Fruit fly (Drosophila melanogaster) whole organism, embryonic: ENCODE measurements around the gene rasp.

Source experiments
- Bdp1 ChIP-seq: fragments of 200-800 bp; sonication (Bioruptor generic); optimal IDR thresholded peaks from 3 replicates; lab custom pipeline; 2016; ENCODE audit warnings: missing biosample characterization, missing genetic modification characterization
- CG11398 ChIP-seq: fragments of 200-800 bp; sonication (Bioruptor generic); optimal IDR thresholded peaks from 2 replicates; lab custom pipeline; 2016; ENCODE audit warnings: missing biosample characterization, missing genetic modification characterization
- CG13287 ChIP-seq: fragments of 200-800 bp; sonication (Bioruptor generic); IDR thresholded peaks from 2 replicates; pipeline ENCODE4 v1.3.6; 2022; ENCODE audit warnings: missing biosample characterization, missing genetic modification characterization; ENCODE audit not compliant: partially characterized antibody
- CG14014 ChIP-seq: fragments of 200-800 bp; sonication (Bioruptor generic); IDR thresholded peaks from 2 replicates; pipeline ENCODE4 v1.3.6; 2022; ENCODE audit warnings: missing biosample characterization, missing genetic modification characterization
- CG14860 ChIP-seq: fragments of 200-800 bp; sonication (Bioruptor generic); IDR thresholded peaks from 3 replicates; pipeline ENCODE4 v1.3.6; 2022; ENCODE audit warnings: missing biosample characterization, missing genetic modification characterization; ENCODE audit not compliant: partially characterized antibody
- CG15696 ChIP-seq: fragments of 200-800 bp; sonication (Bioruptor generic); optimal IDR thresholded peaks from 2 replicates; lab custom pipeline; 2019; ENCODE audit warnings: missing biosample characterization, mild to moderate bottlenecking, missing genetic modification characterization, moderate library complexity
- CG16813 ChIP-seq: fragments of 200-800 bp; sonication (Bioruptor generic); IDR thresholded peaks from 3 replicates; pipeline ENCODE4 v1.3.6; 2022; ENCODE audit warnings: missing biosample characterization, missing genetic modification characterization; ENCODE audit not compliant: partially characterized antibody
- CG16863 ChIP-seq: fragments of 200-800 bp; sonication (Bioruptor generic); optimal IDR thresholded peaks from 3 replicates; lab custom pipeline; 2016; ENCODE audit warnings: missing biosample characterization, missing genetic modification characterization
- CG17359 ChIP-seq: fragments of 200-800 bp; sonication (Bioruptor generic); optimal IDR thresholded peaks from 3 replicates; lab custom pipeline; 2018; ENCODE audit warnings: missing biosample characterization, mild to moderate bottlenecking, missing genetic modification characterization, moderate library complexity
- CG2875 ChIP-seq: fragments of 200-800 bp; sonication (Bioruptor generic); optimal IDR thresholded peaks from 2 replicates; lab custom pipeline; 2017; ENCODE audit warnings: missing biosample characterization, mild to moderate bottlenecking, missing genetic modification characterization, missing genetic modification reagents
- CG2889 ChIP-seq: fragments of 200-800 bp; sonication (Bioruptor generic); IDR thresholded peaks from 3 replicates; pipeline ENCODE4 v1.3.6; 2022; ENCODE audit warnings: missing biosample characterization, missing genetic modification characterization
- CG31441 ChIP-seq: fragments of 200-800 bp; sonication (Bioruptor generic); IDR thresholded peaks from 2 replicates; pipeline ENCODE4 v1.3.6; 2022; ENCODE audit warnings: missing biosample characterization, missing genetic modification characterization
- CG34376 ChIP-seq: fragments of 200-800 bp; sonication (Bioruptor generic); optimal IDR thresholded peaks from 2 replicates; lab custom pipeline; 2018; ENCODE audit warnings: missing biosample characterization, mild to moderate bottlenecking, missing genetic modification characterization
- CG4328 ChIP-seq: fragments of 200-800 bp; sonication (Bioruptor generic); optimal IDR thresholded peaks from 3 replicates; lab custom pipeline; 2017; ENCODE audit warnings: missing biosample characterization, missing genetic modification reagents, missing genetic modification characterization
- CG6654 ChIP-seq: fragments of 200-800 bp; sonication (Bioruptor generic); optimal IDR thresholded peaks from 2 replicates; lab custom pipeline; 2017; ENCODE audit warnings: missing biosample characterization, mild to moderate bottlenecking, missing genetic modification characterization
- CG6791 ChIP-seq: fragments of 200-800 bp; sonication (Bioruptor generic); IDR thresholded peaks from 3 replicates; pipeline ENCODE4 v1.3.6; 2022; ENCODE audit warnings: missing biosample characterization, missing genetic modification characterization; ENCODE audit not compliant: partially characterized antibody
- CG7963 ChIP-seq: fragments of 200-800 bp; sonication (Bioruptor generic); IDR thresholded peaks from 3 replicates; pipeline ENCODE4 v1.3.6; 2022; ENCODE audit warnings: missing biosample characterization, missing genetic modification characterization; ENCODE audit not compliant: partially characterized antibody
- CG8089 ChIP-seq: fragments of 200-800 bp; sonication (Bioruptor generic); optimal IDR thresholded peaks from 3 replicates; lab custom pipeline; 2016; ENCODE audit warnings: missing biosample characterization, missing genetic modification characterization
- CG8388 ChIP-seq: fragments of 200-800 bp; sonication (Bioruptor generic); optimal IDR thresholded peaks from 2 replicates; lab custom pipeline; 2019; ENCODE audit warnings: missing biosample characterization, mild to moderate bottlenecking, missing genetic modification characterization, moderate library complexity
- CHES-1-like ChIP-seq: fragments of 200-800 bp; sonication (Bioruptor generic); optimal IDR thresholded peaks from 2 replicates; lab custom pipeline; 2016; ENCODE audit warnings: missing biosample characterization, missing genetic modification characterization
- CrebB ChIP-seq: fragments of 200-800 bp; sonication (Bioruptor generic); optimal IDR thresholded peaks from 3 replicates; lab custom pipeline; 2018; ENCODE audit warnings: missing biosample characterization, mild to moderate bottlenecking, missing genetic modification characterization
- Dll ChIP-seq: fragments of 200-800 bp; sonication (Bioruptor generic); IDR thresholded peaks from 4 replicates; pipeline ENCODE4 v1.3.6; 2022; ENCODE audit warnings: missing biosample characterization, missing genetic modification characterization; ENCODE audit not compliant: partially characterized antibody
- Dref ChIP-seq: fragments of 200-800 bp; sonication (Bioruptor generic); IDR thresholded peaks from 2 replicates; pipeline ENCODE4 v1.3.6; 2022; ENCODE audit warnings: missing biosample characterization, missing genetic modification characterization
- Fer2 ChIP-seq: fragments of 200-800 bp; sonication (Bioruptor generic); optimal IDR thresholded peaks from 2 replicates; lab custom pipeline; 2018; ENCODE audit warnings: missing biosample characterization, mild to moderate bottlenecking, missing genetic modification characterization, moderate library complexity
- H2.0 ChIP-seq: fragments of 200-800 bp; sonication (Bioruptor generic); IDR thresholded peaks from 2 replicates; pipeline ENCODE4 v1.3.6; 2022; ENCODE audit warnings: missing biosample characterization, missing genetic modification characterization
- Opbp ChIP-seq: fragments of 200-800 bp; sonication (Bioruptor generic); IDR thresholded peaks from 3 replicates; pipeline ENCODE4 v1.3.6; 2022; ENCODE audit warnings: missing biosample characterization, missing genetic modification characterization; ENCODE audit not compliant: partially characterized antibody
- PHDP ChIP-seq: fragments of 200-800 bp; sonication (Bioruptor generic); optimal IDR thresholded peaks from 3 replicates; lab custom pipeline; 2018; ENCODE audit warnings: missing biosample characterization, mild to moderate bottlenecking, missing genetic modification characterization, moderate library complexity
- Ptx1 ChIP-seq: fragments of 200-800 bp; sonication (Bioruptor generic); IDR thresholded peaks from 2 replicates; pipeline ENCODE4 v1.3.6; 2022; ENCODE audit warnings: missing biosample characterization, missing genetic modification characterization
- Side ChIP-seq: fragments of 200-800 bp; sonication (Bioruptor generic); optimal IDR thresholded peaks from 2 replicates; lab custom pipeline; 2016; ENCODE audit warnings: missing biosample characterization, missing genetic modification characterization
- Tbp ChIP-seq: fragments of >200 bp; optimal IDR thresholded peaks from 2 replicates; lab custom pipeline; 2018; ENCODE audit warnings: missing biosample characterization, missing genetic modification characterization
- aop ChIP-seq: fragments of 200-800 bp; sonication (Bioruptor generic); IDR thresholded peaks from 2 replicates; pipeline ENCODE4 v1.3.6; 2022; ENCODE audit warnings: missing biosample characterization, missing genetic modification characterization
- chinmo ChIP-seq: fragments of 200-800 bp; sonication (Bioruptor generic); IDR thresholded peaks from 4 replicates; pipeline ENCODE4 v1.3.6; 2022; ENCODE audit warnings: missing biosample characterization, missing genetic modification characterization; ENCODE audit not compliant: partially characterized antibody
- ems ChIP-seq: fragments of 200-800 bp; sonication (Bioruptor generic); optimal IDR thresholded peaks from 3 replicates; lab custom pipeline; 2016; ENCODE audit warnings: missing biosample characterization, missing genetic modification characterization
- exex ChIP-seq: fragments of 200-800 bp; sonication (Bioruptor generic); optimal IDR thresholded peaks from 4 replicates; lab custom pipeline; 2018; ENCODE audit warnings: missing biosample characterization, mild to moderate bottlenecking, missing genetic modification characterization, moderate library complexity
- gfzf ChIP-seq: fragments of 200-800 bp; sonication (Bioruptor generic); optimal IDR thresholded peaks from 2 replicates; lab custom pipeline; 2016; ENCODE audit warnings: missing biosample characterization, mild to moderate bottlenecking, missing genetic modification characterization, moderate library complexity
- hkb ChIP-seq, 2 experiments: fragments of 200-800 bp in 1 of 2; fragments of >200 bp in 1 of 2; sonication (Bioruptor generic) in 1 of 2; IDR thresholded peaks in 1 of 2; optimal IDR thresholded peaks in 1 of 2; 2 replicates each; pipeline versions ENCODE4 v1.3.6 to Lab custom; 2017 to 2022; ENCODE audit warnings: missing biosample characterization in 1 of 2, missing genetic modification characterization in 1 of 2
- insv ChIP-seq, 2 experiments: fragments of 200-800 bp; sonication (Bioruptor generic); optimal IDR thresholded peaks; 3 replicates each; lab custom pipeline; 2016 to 2018; ENCODE audit warnings: missing biosample characterization in 2 of 2, missing genetic modification characterization in 2 of 2
- mirr ChIP-seq: fragments of 200-800 bp; sonication (Bioruptor generic); optimal IDR thresholded peaks from 3 replicates; lab custom pipeline; 2018; ENCODE audit warnings: missing biosample characterization, mild to moderate bottlenecking, missing genetic modification characterization
- nau ChIP-seq: fragments of 200-800 bp; sonication (Bioruptor generic); optimal IDR thresholded peaks from 3 replicates; lab custom pipeline; 2017; ENCODE audit warnings: missing biosample characterization, mild to moderate bottlenecking, missing genetic modification characterization, missing genetic modification reagents
- nerfin-1 ChIP-seq: fragments of 200-800 bp; sonication (Bioruptor generic); optimal IDR thresholded peaks from 3 replicates; lab custom pipeline; 2019; ENCODE audit warnings: missing biosample characterization, mild to moderate bottlenecking, missing genetic modification characterization, moderate library complexity
- nerfin-2 ChIP-seq: fragments of 200-800 bp; sonication (Bioruptor generic); IDR thresholded peaks from 2 replicates; pipeline ENCODE4 v1.3.6; 2022; ENCODE audit warnings: missing biosample characterization, missing genetic modification characterization; ENCODE audit not compliant: partially characterized antibody
- nmo ChIP-seq: fragments of 200-800 bp; sonication (Bioruptor generic); optimal IDR thresholded peaks from 2 replicates; lab custom pipeline; 2018; ENCODE audit warnings: missing biosample characterization, mild to moderate bottlenecking, missing genetic modification characterization, moderate library complexity
- run ChIP-seq: fragments of 200-800 bp; sonication (Bioruptor generic); optimal IDR thresholded peaks from 3 replicates; lab custom pipeline; 2018; ENCODE audit warnings: missing biosample characterization, mild to moderate bottlenecking, missing genetic modification characterization
- sob ChIP-seq: fragments of 200-800 bp; sonication (Bioruptor generic); IDR thresholded peaks from 2 replicates; pipeline ENCODE4 v1.3.6; 2022; ENCODE audit warnings: missing biosample characterization, missing genetic modification characterization
- tna ChIP-seq: fragments of 200-800 bp; sonication (Bioruptor generic); IDR thresholded peaks from 2 replicates; pipeline ENCODE4 v1.3.6; 2022; ENCODE audit warnings: missing biosample characterization, missing genetic modification characterization; ENCODE audit not compliant: partially characterized antibody

rasp gene

dm6 chr3L:3161968-3162367 lies at the start of gene rasp (continued):
- no peak for TF ChIP-seq CG17359 (tag; lab: Kevin White, UChicago)
- TF ChIP-seq CHES-1-like, result no peak
- no peak for TF ChIP-seq CG2875
- no peak for TF ChIP-seq hkb (optimal IDR thresholded peaks at IDR 0.05; lab: Kevin White, UChicago)
- no peak for TF ChIP-seq hkb (GFP tag; IDR thresholded peaks at IDR 0.05; lab: Robert Waterston, UW)
- TF ChIP-seq CG4328, result no peak
- TF ChIP-seq nerfin-1, result peak; percentile 34
- TF ChIP-seq CG13287 (GFP tag; lab: Robert Waterston, UW), result peak; percentile 49
- TF ChIP-seq CrebB (tag; lab: Kevin White, UChicago), result no peak
- no peak for TF ChIP-seq CG6654 (GFP tag; lab: Kevin White, UChicago)
- no peak for TF ChIP-seq exex (tag; lab: Kevin White, UChicago)
- no peak for TF ChIP-seq sob (GFP tag; lab: Robert Waterston, UW)
- TF ChIP-seq CG8388 (GFP tag; lab: Kevin White, UChicago), result no peak
- TF ChIP-seq gfzf (GFP tag; lab: Kevin White, UChicago), result no peak
- no peak for TF ChIP-seq run (tag; lab: Kevin White, UChicago)
- TF ChIP-seq Dref (GFP tag; lab: Robert Waterston, UW), result peak; percentile 56

DNA sequence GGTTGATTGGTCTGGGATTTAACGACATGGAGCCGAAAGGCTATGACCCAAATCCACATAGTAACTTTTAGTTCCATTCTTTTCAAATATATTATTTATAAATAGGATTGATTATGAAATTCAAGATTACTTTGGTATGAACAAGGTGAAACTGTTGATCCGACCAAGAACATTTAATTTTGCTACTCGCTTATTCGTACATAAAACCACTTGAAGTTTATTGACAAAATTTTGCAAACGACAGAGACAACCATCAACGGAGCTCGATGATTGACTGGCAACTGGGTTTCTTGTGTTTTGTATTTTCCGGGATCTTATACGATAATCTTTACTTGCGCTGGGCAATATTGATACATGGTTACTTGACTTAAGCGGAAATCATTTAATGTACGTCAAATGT lies 47.6 kb upstream of the rasp start, which contains the start of gene CG45067:
CG45067 (minus strand) TSS at position 101 of the 400 bp plus-strand sequence.
- TF ChIP-seq mirr (GFP tag; lab: Kevin White, UChicago), result no peak
- no peak for TF ChIP-seq CG34376 (GFP tag; lab: Kevin White, UChicago)
- TF ChIP-seq PHDP (tag; lab: Kevin White, UChicago), result no peak
- TF ChIP-seq aop, result no peak
- TF ChIP-seq Fer2 (tag; lab: Kevin White, UChicago), result no peak
- TF ChIP-seq Tbp (GFP tag; lab: Kevin White, UChicago), result no peak
- no peak for TF ChIP-seq CG11398 (GFP tag; lab: Kevin White, UChicago)
- TF ChIP-seq CG16863 (GFP tag; lab: Kevin White, UChicago), result no peak
- TF ChIP-seq H2.0 (GFP tag; lab: Robert Waterston, UW), result no peak
- TF ChIP-seq ems, result no peak
- no peak for TF ChIP-seq Ptx1 (GFP tag; lab: Robert Waterston, UW)
- no peak for TF ChIP-seq insv (GFP tag; optimal IDR thresholded peaks at IDR 0.05; lab: Kevin White, UChicago)
- no peak for TF ChIP-seq CG14860 (GFP tag; lab: Robert Waterston, UW)
- TF ChIP-seq CG14014, result no peak
- no peak for TF ChIP-seq nmo (GFP tag; lab: Kevin White, UChicago)

dm6 chr3L:3121769-3122432 lies 40.1 kb upstream of the rasp start:
- peak; percentile 32; the same call in 1 of the 2 replicates for TF ChIP-seq nerfin-2 (GFP tag; lab: Robert Waterston, UW)
- no peak for TF ChIP-seq Side
- no peak for TF ChIP-seq nau (GFP tag; lab: Kevin White, UChicago)
- TF ChIP-seq CG31441, result no peak
- peak; percentile 1 for TF ChIP-seq CG15696 (tag; lab: Kevin White, UChicago)
- TF ChIP-seq exex (tag; lab: Kevin White, UChicago), result peak; percentile 34
- no peak for TF ChIP-seq CG17359 (tag; lab: Kevin White, UChicago)
- TF ChIP-seq Dll (GFP tag; lab: Robert Waterston, UW), result 0 out of 4 replicates have a peak, but pooled peaks have one; percentile 32
- TF ChIP-seq CG2889, result no peak
- TF ChIP-seq CG8089 (GFP tag; lab: Kevin White, UChicago), result no peak
- TF ChIP-seq CG6791 (GFP tag; lab: Robert Waterston, UW), result peak; percentile 71
- no peak for TF ChIP-seq mirr (GFP tag; lab: Kevin White, UChicago)
- TF ChIP-seq Opbp (GFP tag; lab: Robert Waterston, UW), result peak; percentile 58; the same call in 2 of the 3 replicates
- peak; percentile 57; the same call in 1 of the 4 replicates for TF ChIP-seq chinmo (GFP tag; lab: Robert Waterston, UW)
- 0 out of 2 replicates have a peak, but pooled peaks have one; percentile 63 for TF ChIP-seq tna
- TF ChIP-seq CG7963 (GFP tag; lab: Robert Waterston, UW), result 0 out of 3 replicates have a peak, but pooled peaks have one; percentile 35
- peak; percentile 50; the same call in 2 of the 3 replicates for TF ChIP-seq CG16813 (GFP tag; lab: Robert Waterston, UW)
- TF ChIP-seq Bdp1 (GFP tag; lab: Kevin White, UChicago), result peak; percentile 97
